Worm (Caenorhabditis elegans) whole organism, L4 larva: ENCODE results near the gene hip-1.

Experiments
- R02D3.7 ChIP-seq: fragments of 150-350 bp; sonication (generic microtip); optimal IDR thresholded peaks from 3 replicates; lab custom pipeline; 2014; ENCODE audit warnings: missing biosample characterization, missing genetic modification characterization
- T26A8.4 ChIP-seq: fragments of 200-800 bp; sonication (Bioruptor generic); IDR thresholded peaks from 2 replicates; pipeline ENCODE4 v1.3.6; 2022; ENCODE audit warnings: missing genetic modification characterization, missing compliant biosample characterization
- ZK546.5 ChIP-seq, 2 experiments: sonication (generic microtip); optimal IDR thresholded peaks; 2 replicates each; lab custom pipeline; 2017; ENCODE audit warnings: missing biosample characterization in 2 of 2, missing genetic modification characterization in 2 of 2
- ceh-20 ChIP-seq: fragments of 200-800 bp; sonication (Bioruptor generic); IDR thresholded peaks from 2 replicates; pipeline ENCODE4 v1.3.6; 2022; ENCODE audit warnings: missing genetic modification reagents, missing genetic modification characterization, missing compliant biosample characterization
- ceh-28 ChIP-seq: fragments of 150-350 bp; optimal IDR thresholded peaks from 2 replicates; lab custom pipeline; 2014; ENCODE audit warnings: missing biosample characterization, missing genetic modification reagents, missing genetic modification characterization
- ceh-32 ChIP-seq: sonication (generic microtip); optimal IDR thresholded peaks from 2 replicates; lab custom pipeline; 2016; ENCODE audit warnings: mild to moderate bottlenecking, missing genetic modification characterization, missing compliant biosample characterization; ENCODE audit not compliant: poor library complexity
- ceh-82 ChIP-seq: sonication (generic microtip); optimal IDR thresholded peaks from 2 replicates; lab custom pipeline; 2017; ENCODE audit warnings: missing biosample characterization, missing genetic modification characterization
- cey-2 ChIP-seq: sonication (generic microtip); optimal IDR thresholded peaks from 3 replicates; lab custom pipeline; 2017; ENCODE audit warnings: missing genetic modification characterization, mild to moderate bottlenecking, missing compliant biosample characterization, antibody characterized with exemption, borderline replicate concordance; ENCODE audit not compliant: insufficient read depth
- ctbp-1 ChIP-seq: fragments of 200-800 bp; sonication (Bioruptor generic); IDR thresholded peaks from 2 replicates; pipeline ENCODE4 v1.3.6; 2022; ENCODE audit warnings: missing genetic modification reagents, missing genetic modification characterization, missing compliant biosample characterization
- daf-12 ChIP-seq: fragments of 150-350 bp; optimal IDR thresholded peaks from 2 replicates; lab custom pipeline; 2014; ENCODE audit warnings: missing biosample characterization, missing genetic modification reagents, missing genetic modification characterization
- daf-16 ChIP-seq, 3 experiments: sonication (generic microtip); optimal IDR thresholded peaks; 2 replicates each; lab custom pipeline; 2016 to 2017; ENCODE audit warnings: missing genetic modification characterization in 3 of 3, missing genetic modification reagents in 3 of 3, mild to moderate bottlenecking in 2 of 3, missing compliant biosample characterization in 2 of 3, missing biosample characterization in 1 of 3, moderate library complexity in 1 of 3
- daf-19 ChIP-seq: fragments of 200-800 bp; sonication (Bioruptor generic); conservative IDR thresholded peaks from 2 replicates; pipeline ENCODE4 v1.3.6; 2022; ENCODE audit warnings: missing genetic modification characterization, missing compliant biosample characterization
- daf-8 ChIP-seq: fragments of 200-800 bp; sonication (Bioruptor generic); IDR thresholded peaks from 2 replicates; pipeline ENCODE4 v1.3.6; 2022; ENCODE audit warnings: missing genetic modification characterization, missing compliant biosample characterization
- dmd-6 ChIP-seq: fragments of 200-800 bp; sonication (Bioruptor generic); IDR thresholded peaks from 2 replicates; pipeline ENCODE4 v1.3.6; 2022; ENCODE audit warnings: missing genetic modification reagents, missing genetic modification characterization, missing compliant biosample characterization
- dmd-9 ChIP-seq: fragments of 200-800 bp; sonication (Bioruptor generic); IDR thresholded peaks from 2 replicates; pipeline ENCODE4 v1.3.6; 2022; ENCODE audit warnings: missing genetic modification reagents, missing genetic modification characterization, missing compliant biosample characterization
- dve-1 ChIP-seq: sonication (generic microtip); optimal IDR thresholded peaks from 2 replicates; lab custom pipeline; 2017; ENCODE audit warnings: antibody characterized with exemption, mild to moderate bottlenecking, missing genetic modification characterization, missing compliant biosample characterization; ENCODE audit not compliant: insufficient read depth
- egl-27 ChIP-seq: sonication (generic microtip); optimal IDR thresholded peaks from 3 replicates; lab custom pipeline; 2017; ENCODE audit warnings: missing biosample characterization, missing genetic modification reagents, missing genetic modification characterization
- hlh-11 ChIP-seq: fragments of 200-800 bp; sonication (Bioruptor generic); optimal IDR thresholded peaks from 2 replicates; lab custom pipeline; 2018; ENCODE audit warnings: mild to moderate bottlenecking, missing genetic modification characterization, missing compliant biosample characterization
- hlh-30 ChIP-seq: sonication (generic microtip); optimal IDR thresholded peaks from 2 replicates; lab custom pipeline; 2017; ENCODE audit warnings: antibody characterized with exemption, mild to moderate bottlenecking, missing genetic modification characterization, missing compliant biosample characterization; ENCODE audit not compliant: insufficient read depth
- lin-1 ChIP-seq: fragments of 200-800 bp; sonication (Bioruptor generic); IDR thresholded peaks from 2 replicates; pipeline ENCODE4 v1.3.6; 2022; ENCODE audit warnings: missing genetic modification reagents, missing genetic modification characterization, missing compliant biosample characterization
- lin-15B ChIP-seq: fragments of 150-350 bp; sonication (generic microtip); optimal IDR thresholded peaks from 3 replicates; lab custom pipeline; 2014; ENCODE audit warnings: missing biosample characterization, missing genetic modification characterization
- lin-29 ChIP-seq: fragments of 200-800 bp; sonication (Bioruptor generic); IDR thresholded peaks from 2 replicates; pipeline ENCODE4 v1.3.6; 2022; ENCODE audit warnings: missing genetic modification reagents, missing genetic modification characterization, missing compliant biosample characterization
- lin-38 ChIP-seq: fragments of 200-800 bp; sonication (Bioruptor generic); IDR thresholded peaks from 2 replicates; pipeline ENCODE4 v1.3.6; 2022; ENCODE audit warnings: missing genetic modification reagents, missing genetic modification characterization, missing compliant biosample characterization
- lir-3 ChIP-seq: sonication (generic microtip); optimal IDR thresholded peaks from 2 replicates; lab custom pipeline; 2016; ENCODE audit warnings: mild to moderate bottlenecking, missing genetic modification characterization, missing compliant biosample characterization
- lsy-2 ChIP-seq, 2 experiments: fragments of 150-350 bp in 1 of 2; sonication (generic microtip) in 1 of 2; optimal IDR thresholded peaks; 2 replicates each; lab custom pipeline; 2014 to 2017; ENCODE audit warnings: missing biosample characterization in 2 of 2, missing genetic modification characterization in 2 of 2
- madf-9 ChIP-seq: fragments of 200-800 bp; sonication (Bioruptor generic); conservative IDR thresholded peaks from 2 replicates; pipeline ENCODE4 v1.3.6; 2022; ENCODE audit warnings: missing genetic modification reagents, missing genetic modification characterization, missing compliant biosample characterization
- mdl-1 ChIP-seq, 2 experiments: fragments of 150-350 bp in 1 of 2; sonication (generic microtip) in 1 of 2; optimal IDR thresholded peaks; 2 replicates each; lab custom pipeline; 2014 to 2017; ENCODE audit warnings: missing biosample characterization in 2 of 2, missing genetic modification characterization in 2 of 2
- mep-1 ChIP-seq: fragments of 150-350 bp; sonication (generic microtip); optimal IDR thresholded peaks from 3 replicates; lab custom pipeline; 2014; ENCODE audit warnings: missing biosample characterization, missing genetic modification characterization
- nhr-10 ChIP-seq: fragments of 150-350 bp; optimal IDR thresholded peaks from 2 replicates; lab custom pipeline; 2014; ENCODE audit warnings: missing biosample characterization, missing genetic modification characterization
- nhr-102 ChIP-seq: sonication (generic microtip); optimal IDR thresholded peaks from 2 replicates; lab custom pipeline; 2016; ENCODE audit warnings: mild to moderate bottlenecking, missing genetic modification characterization, moderate library complexity, missing compliant biosample characterization
- nhr-237 ChIP-seq: sonication (generic microtip); optimal IDR thresholded peaks from 2 replicates; lab custom pipeline; 2017; ENCODE audit warnings: missing biosample characterization, missing genetic modification characterization
- nhr-28 ChIP-seq: fragments of 150-350 bp; optimal IDR thresholded peaks from 2 replicates; lab custom pipeline; 2014; ENCODE audit warnings: missing biosample characterization, missing genetic modification characterization
- nhr-48 ChIP-seq: sonication (generic microtip); optimal IDR thresholded peaks from 2 replicates; lab custom pipeline; 2016; ENCODE audit warnings: mild to moderate bottlenecking, missing genetic modification characterization, missing compliant biosample characterization
- nhr-76 ChIP-seq: fragments of 150-350 bp; optimal IDR thresholded peaks from 2 replicates; lab custom pipeline; 2014; ENCODE audit warnings: missing biosample characterization, missing genetic modification characterization
- nhr-77 ChIP-seq: fragments of 150-350 bp; optimal IDR thresholded peaks from 2 replicates; lab custom pipeline; 2014; ENCODE audit warnings: missing biosample characterization, missing genetic modification characterization
- pqm-1 ChIP-seq: sonication (generic microtip); optimal IDR thresholded peaks from 2 replicates; lab custom pipeline; 2017; ENCODE audit warnings: missing biosample characterization, missing genetic modification characterization
- set-16 ChIP-seq: fragments of 200-800 bp; sonication (Bioruptor generic); IDR thresholded peaks from 2 replicates; pipeline ENCODE4 v1.3.6; 2022; ENCODE audit warnings: missing genetic modification reagents, missing genetic modification characterization, missing compliant biosample characterization
- snpc-1.2 ChIP-seq: fragments of 200-800 bp; sonication (Bioruptor generic); IDR thresholded peaks from 2 replicates; pipeline ENCODE4 v1.3.6; 2022; ENCODE audit warnings: missing genetic modification reagents, missing genetic modification characterization, missing compliant biosample characterization
- spr-1 ChIP-seq: sonication (generic microtip); optimal IDR thresholded peaks from 2 replicates; lab custom pipeline; 2016; ENCODE audit warnings: mild to moderate bottlenecking, missing genetic modification characterization, missing compliant biosample characterization
- tag-97 ChIP-seq: fragments of 200-800 bp; sonication (Bioruptor generic); IDR thresholded peaks from 2 replicates; pipeline ENCODE4 v1.3.6; 2022; ENCODE audit warnings: missing genetic modification characterization, missing compliant biosample characterization
- unc-62 ChIP-seq, 3 experiments: fragments of 150-350 bp in 1 of 3; sonication (generic microtip); optimal IDR thresholded peaks in 2 of 3; peaks in 1 of 3; 1 replicate in 1 of 3; 2 replicates in 2 of 3; lab custom pipeline; 2014 to 2017; ENCODE audit warnings: missing biosample characterization in 3 of 3, missing genetic modification characterization in 3 of 3, missing genetic modification reagents in 3 of 3, missing genotype in 1 of 3
- zag-1 ChIP-seq: fragments of 150-350 bp; optimal IDR thresholded peaks from 2 replicates; lab custom pipeline; 2014; ENCODE audit warnings: missing biosample characterization, missing genetic modification characterization
- zfp-3 ChIP-seq: fragments of 200-800 bp; sonication (Bioruptor generic); conservative IDR thresholded peaks from 2 replicates; pipeline ENCODE4 v1.3.6; 2022; ENCODE audit warnings: missing genetic modification reagents, missing genetic modification characterization, missing compliant biosample characterization
- zip-11 ChIP-seq: fragments of 200-800 bp; sonication (Bioruptor generic); IDR thresholded peaks from 2 replicates; pipeline ENCODE4 v1.3.6; 2022; ENCODE audit warnings: missing genetic modification characterization, missing compliant biosample characterization
- ztf-7 ChIP-seq: fragments of 150-350 bp; optimal IDR thresholded peaks from 2 replicates; lab custom pipeline; 2014; ENCODE audit warnings: missing biosample characterization, missing genetic modification characterization

The hip-1 gene

ce11 chrIII:13626692-13627091 lies 4.4 kb upstream of the hip-1 start, which contains the start of gene T12D8.5:
TSS of gene T12D8.5 (minus strand) at chrIII:13626786.
- peak; percentile 23; the same call in 1 of the 2 replicates for TF ChIP-seq dmd-6 (GFP tag; lab: Robert Waterston, UW)
- peak; percentile 90 for TF ChIP-seq dve-1 (tag; lab: Kevin White, UChicago)
- no peak for TF ChIP-seq ctbp-1 (GFP tag; lab: Robert Waterston, UW)
- TF ChIP-seq daf-8 (GFP tag; lab: Robert Waterston, UW), result no peak
- peak; percentile 13 to 37 for TF ChIP-seq lsy-2 (tag; optimal IDR thresholded peaks at IDR 0.05; lab: Kevin White, UChicago)
- TF ChIP-seq nhr-77 (tag; lab: Kevin White, UChicago), result no peak
- no peak for TF ChIP-seq set-16 (GFP tag; lab: Robert Waterston, UW)
- TF ChIP-seq pqm-1, result peak; percentile 80
- no peak for TF ChIP-seq ZK546.5 (tag; optimal IDR thresholded peaks at IDR 0.05; lab: Kevin White, UChicago)
- TF ChIP-seq R02D3.7, result no peak
- TF ChIP-seq T26A8.4 (GFP tag; lab: Robert Waterston, UW), result 0 out of 2 replicates have a peak, but pooled peaks have one; percentile 2
- TF ChIP-seq hlh-30 (tag; lab: Kevin White, UChicago), result peak; percentile 84
- TF ChIP-seq ztf-7 (tag; lab: Kevin White, UChicago), result no peak
- peak; percentile 49 for TF ChIP-seq nhr-28
- TF ChIP-seq hlh-11, result peak; percentile 82
- TF ChIP-seq daf-16 (GFP tag; optimal IDR thresholded peaks at IDR 0.05; lab: Kevin White, UChicago), result peak in 1 of 2 experiments; percentile 9
- TF ChIP-seq daf-16 (tag; optimal IDR thresholded peaks at IDR 0.05; lab: Kevin White, UChicago), result peak; percentile 99
- TF ChIP-seq daf-19 (GFP tag; lab: Robert Waterston, UW), result no peak
- peak in 1 of 2 experiments; percentile 34 for TF ChIP-seq mdl-1 (tag; optimal IDR thresholded peaks at IDR 0.05; lab: Kevin White, UChicago)
- TF ChIP-seq mep-1 (tag; lab: Kevin White, UChicago), result peak; percentile 16
- TF ChIP-seq zag-1 (tag; lab: Kevin White, UChicago), result no peak

- TF ChIP-seq lin-29 (GFP tag; lab: Robert Waterston, UW) (no peak), lin-1 (GFP tag; lab: Robert Waterston, UW) (no peak), cey-2 (tag; lab: Kevin White, UChicago) (no peak), zip-11 (GFP tag; lab: Robert Waterston, UW) (no peak), daf-12 (no peak), nhr-10 (no peak), ceh-20 (GFP tag; lab: Robert Waterston, UW) (0 out of 2 replicates have a peak, but pooled peaks have one; percentile 13), snpc-1.2 (GFP tag; lab: Robert Waterston, UW) (no peak; the same call in 1 of the 2 replicates), unc-62 (GFP tag; optimal IDR thresholded peaks at IDR 0.05 in 1 of 2; lab: Kevin White, UChicago) (peak in 1 of 2 experiments; percentile 91), unc-62 (tag; optimal IDR thresholded peaks at IDR 0.05; lab: Kevin White, UChicago) (no peak), nhr-76 (tag; lab: Kevin White, UChicago) (no peak), set-16 (GFP tag; lab: Robert Waterston, UW) (peak; percentile 40), ceh-28 (tag; lab: Kevin White, UChicago) (peak; percentile 31), lin-15B (tag; lab: Kevin White, UChicago) (no peak), ceh-32 (tag; lab: Kevin White, UChicago) (no peak), T26A8.4 (GFP tag; lab: Robert Waterston, UW) (peak; percentile 54; the same call in 1 of the 2 replicates), mdl-1 (tag; optimal IDR thresholded peaks at IDR 0.05; lab: Kevin White, UChicago) (no peak), ceh-82 (tag; lab: Kevin White, UChicago) (no peak), dmd-9 (GFP tag; lab: Robert Waterston, UW) (no peak), lir-3 (tag; lab: Kevin White, UChicago) (no peak), zfp-3 (GFP tag; lab: Robert Waterston, UW) (peak; percentile 68), egl-27 (tag; lab: Kevin White, UChicago) (no peak), madf-9 (GFP tag; lab: Robert Waterston, UW) (no peak), ctbp-1 (GFP tag; lab: Robert Waterston, UW) (no peak), nhr-237 (tag; lab: Kevin White, UChicago) (no peak), daf-16 (GFP tag; optimal IDR thresholded peaks at IDR 0.05; lab: Kevin White, UChicago) (peak in 1 of 2 experiments; percentile 2), daf-16 (tag; optimal IDR thresholded peaks at IDR 0.05; lab: Kevin White, UChicago) (peak; percentile 50), nhr-102 (peak; percentile 31), tag-97 (no peak), nhr-48 (tag; lab: Kevin White, UChicago) (no peak), pqm-1 (no peak), lin-38 (GFP tag; lab: Robert Waterston, UW) (0 out of 2 replicates have a peak, but pooled peaks have one; percentile 4), spr-1 (tag; lab: Kevin White, UChicago) (no peak), daf-19 (GFP tag; lab: Robert Waterston, UW) (no peak), nhr-28 (no peak), hlh-11 (no peak)
Observed at ce11 chrIII:13625650-13626430, 3.5 kb upstream of the hip-1 start.
